Fruit fly (Drosophila melanogaster): Measurements from ENCODE around the gene CG34448.

DNA sequence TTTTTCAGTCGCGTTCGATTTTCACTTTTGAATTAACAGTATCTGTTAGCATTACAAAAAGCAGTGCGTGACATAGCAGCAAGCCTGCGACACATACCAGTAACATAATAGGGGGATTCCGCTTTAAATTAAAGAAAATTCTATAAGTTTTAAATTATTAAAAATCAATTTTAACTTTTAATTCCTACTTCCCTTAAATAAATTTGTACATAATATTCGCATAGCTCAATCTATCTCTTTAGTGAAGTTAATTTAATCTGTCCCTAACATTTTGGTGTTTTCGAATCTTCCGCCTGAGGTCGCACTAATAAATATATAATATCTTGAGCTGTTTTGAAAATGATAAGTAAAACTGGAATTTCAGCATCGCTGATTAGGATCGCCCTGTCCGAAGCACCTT lies 2.7 kb upstream of the CG34448 start, which contains the start of gene CG9886:
- TF ChIP-seq CG5953 (GFP tag; IDR thresholded peaks at IDR 0.05) (0 out of 2 replicates have a peak, but pooled peaks have one; percentile 6), HLH3B (GFP tag; IDR thresholded peaks at IDR 0.05) (peak; percentile 18; the same call in 1 of the 2 replicates), CG8290 (GFP tag; optimal IDR thresholded peaks at IDR 0.05) (peak; percentile 23), CG8290 (tag; optimal IDR thresholded peaks at IDR 0.05) (no peak), Kr (GFP tag; optimal IDR thresholded peaks at IDR 0.05) (no peak), HLH54F (GFP tag; optimal IDR thresholded peaks at IDR 0.05) (no peak), Abd-B (GFP tag; optimal IDR thresholded peaks at IDR 0.05) (peak; percentile 12), CG18262 (tag; optimal IDR thresholded peaks at IDR 0.05) (peak; percentile 74), lbe (GFP tag; optimal IDR thresholded peaks at IDR 0.05) (no peak), CG8089 (GFP tag; optimal IDR thresholded peaks at IDR 0.05) (no peak), br (optimal IDR thresholded peaks at IDR 0.05) (no peak), ci (GFP tag; IDR thresholded peaks at IDR 0.05) (0 out of 3 replicates have a peak, but pooled peaks have one; percentile 48), CG6854 (GFP tag; optimal IDR thresholded peaks at IDR 0.05) (peak; percentile 22), croc (GFP tag; conservative IDR thresholded peaks at IDR 0.05) (peak; percentile 43; the same call in 2 of the 3 replicates)
